Worm (Caenorhabditis elegans): ENCODE data around the gene nlp-47.

DNA sequence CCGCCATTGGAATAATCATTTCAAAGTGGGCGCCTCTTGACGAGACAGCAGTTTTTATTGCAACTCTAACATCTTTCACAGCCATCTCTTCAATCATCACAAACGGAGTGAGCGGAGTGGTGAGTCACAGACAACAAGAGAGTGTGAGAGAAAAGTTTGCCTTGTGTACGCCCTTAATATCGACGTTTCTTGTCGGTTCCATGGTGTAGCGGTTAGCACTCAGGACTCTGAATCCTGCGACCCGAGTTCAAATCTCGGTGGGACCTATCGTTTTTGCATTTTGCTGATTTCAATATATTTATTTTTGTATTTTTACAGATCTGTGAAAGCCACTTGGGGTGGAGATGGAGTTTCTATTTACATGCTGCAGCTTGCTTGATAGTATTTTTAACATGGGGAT lies 43.9 kb downstream of the nlp-47 start:
- TF ChIP-seq mab-5 (tag; optimal IDR thresholded peaks at IDR 0.05) (no peak), sem-2 (GFP tag; optimal IDR thresholded peaks at IDR 0.05) (no peak)

All from whole organism, mixed stage, embryonic.